Fruit fly (Drosophila melanogaster) whole organism, larva: ENCODE results near the gene CG31441.
A peak's percentile ranks its signal among the peaks of the same experiment; 100 is the strongest.

Experiments
- noc ChIP-seq: fragments of 200-800 bp; sonication (Bioruptor generic); optimal IDR thresholded peaks from 3 replicates; lab custom pipeline; 2019; ENCODE audit warnings: missing biosample characterization, mild to moderate bottlenecking, missing genetic modification characterization, moderate library complexity

Gene CG31441

dm6 chr3R:11236041-11236440, at the start of gene CG31441:
TSS of gene CG31441 (plus strand) at chr3R:11236286.
- no peak for TF ChIP-seq noc (tag; lab: Kevin White, UChicago)

- TF ChIP-seq noc (tag; lab: Kevin White, UChicago) = no peak
These were observed 40.3 kb upstream of the CG31441 start, which contains the start of gene CG18577 for dm6 chr3R:11195792-11196191. TSS of gene CG18577 (plus strand) at chr3R:11196092.

- peak; percentile 98 for TF ChIP-seq noc (tag; lab: Kevin White, UChicago)
These were observed 39.3 kb upstream of the CG31441 start for dm6 chr3R:11196648-11197388.

DNA sequence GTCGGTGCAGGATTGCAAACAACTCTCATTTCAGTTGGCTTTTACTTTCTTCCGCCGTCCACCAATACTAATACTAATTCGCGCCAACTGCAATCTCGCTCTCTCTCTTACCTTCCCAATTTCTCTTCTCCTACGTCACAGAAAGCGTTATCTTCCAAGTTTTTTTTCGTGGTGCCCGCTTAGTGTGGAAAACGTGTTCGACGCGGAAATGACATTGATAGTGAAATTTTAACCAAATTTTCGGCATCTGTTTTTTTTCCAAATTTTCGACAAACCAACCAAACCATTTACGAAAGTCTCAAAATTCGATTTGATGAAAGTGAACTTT, 38.7 kb upstream of the CG31441 start, which contains the start of gene cu:
TSS of gene cu (plus strand) at position 204 of the 328 bp plus-strand sequence.
- TF ChIP-seq noc (tag; lab: Kevin White, UChicago) = no peak

dm6 chr3R:11198062-11198472, 38.0 kb upstream of the CG31441 start:
- peak; percentile 34 for TF ChIP-seq noc (tag; lab: Kevin White, UChicago)

- TF ChIP-seq noc (tag; lab: Kevin White, UChicago) = peak; percentile 71
These were observed 36.8 kb upstream of the CG31441 start for dm6 chr3R:11199227-11199835.

DNA sequence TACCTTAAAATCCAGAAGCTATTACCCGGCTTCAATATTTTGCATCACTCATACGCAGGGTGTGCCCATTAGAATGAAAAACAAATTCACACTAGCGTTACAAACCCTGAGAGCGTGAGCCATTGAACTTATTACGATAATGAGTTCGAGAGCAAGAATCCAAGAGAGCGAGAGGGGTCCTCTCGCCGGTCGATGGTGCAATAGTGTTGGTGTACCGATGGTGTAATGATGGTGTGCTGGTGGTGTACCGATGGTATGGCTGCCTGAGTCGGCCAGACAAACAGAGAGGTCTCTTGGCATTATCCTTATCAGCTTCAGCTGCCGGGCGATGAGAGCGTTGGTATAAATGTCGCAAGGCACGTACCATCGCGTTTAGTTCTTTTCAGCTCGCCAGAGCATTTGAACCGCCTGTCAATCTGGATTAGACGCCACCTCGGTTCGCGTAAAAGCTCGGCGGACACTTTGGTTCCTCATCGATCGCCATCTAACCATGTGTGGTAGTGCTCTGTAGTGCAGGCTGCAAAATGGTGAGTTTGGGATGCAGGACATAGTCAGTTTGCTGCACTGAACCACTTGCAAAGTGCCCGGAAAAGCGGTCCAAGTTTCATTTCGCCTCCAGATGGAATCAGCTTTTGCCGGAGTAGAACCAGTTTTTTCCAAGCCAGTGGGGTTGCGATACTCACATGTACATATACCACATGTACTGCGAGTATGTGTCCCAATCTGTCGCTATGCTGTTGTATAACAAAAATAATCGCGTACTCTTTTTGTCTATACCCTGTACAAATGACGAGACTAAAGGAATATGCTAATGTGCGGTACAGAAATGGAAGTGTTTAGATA, 35.8 kb upstream of the CG31441 start:
- no peak for TF ChIP-seq noc (tag; lab: Kevin White, UChicago)

DNA sequence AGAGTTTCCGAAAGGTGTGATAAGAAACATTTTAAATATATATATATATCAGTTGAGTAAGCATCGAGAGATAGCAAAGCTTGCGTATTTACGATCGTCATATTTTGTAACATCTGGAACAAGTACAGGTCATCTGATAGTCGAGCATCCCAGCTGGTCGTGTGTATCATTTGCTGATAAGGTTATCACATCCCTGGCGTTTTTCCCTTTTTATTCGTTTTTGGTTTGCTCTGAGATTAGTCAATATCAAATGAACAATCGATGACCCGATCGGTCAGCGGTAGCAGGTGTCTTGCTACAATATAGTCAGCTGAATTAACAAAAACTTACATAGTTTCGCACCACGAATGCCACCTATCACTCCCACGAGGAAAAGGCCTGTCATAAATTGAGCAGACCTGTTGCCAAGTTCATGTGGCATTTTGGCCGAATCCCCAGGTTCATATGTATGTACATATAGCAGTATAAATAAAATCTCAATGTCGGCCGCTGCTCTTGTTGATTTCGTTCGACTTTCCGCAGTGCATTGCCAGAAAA, 35.1 kb upstream of the CG31441 start:
- peak; percentile 94 for TF ChIP-seq noc (tag; lab: Kevin White, UChicago)

DNA sequence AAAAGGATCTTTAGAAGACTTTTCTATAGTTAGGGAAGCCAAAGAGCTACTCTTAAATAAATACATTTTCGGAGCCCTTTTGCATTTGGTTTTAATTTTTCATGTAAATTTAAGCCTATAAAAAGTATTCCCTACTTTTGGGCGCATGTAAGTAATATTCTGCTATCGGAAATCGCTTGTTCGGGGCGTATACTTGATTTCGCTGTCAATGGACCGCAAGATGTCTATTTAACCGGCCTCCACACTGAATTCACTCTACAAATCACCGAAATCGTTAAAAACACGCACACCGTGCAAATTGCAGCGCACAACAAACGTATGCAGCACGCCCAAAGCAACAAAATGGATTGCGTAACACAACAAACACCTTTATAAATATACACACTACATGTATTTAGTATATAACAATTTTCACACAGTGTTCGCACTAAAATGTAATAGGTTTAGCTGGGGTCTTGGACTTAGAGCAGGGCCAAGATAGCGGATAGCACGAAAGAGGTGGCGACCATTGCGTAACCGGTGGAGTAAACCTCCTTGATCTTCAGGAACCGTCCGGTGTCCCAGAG, 27.2 kb upstream of the CG31441 start:
- TF ChIP-seq noc (tag; lab: Kevin White, UChicago) = no peak

DNA sequence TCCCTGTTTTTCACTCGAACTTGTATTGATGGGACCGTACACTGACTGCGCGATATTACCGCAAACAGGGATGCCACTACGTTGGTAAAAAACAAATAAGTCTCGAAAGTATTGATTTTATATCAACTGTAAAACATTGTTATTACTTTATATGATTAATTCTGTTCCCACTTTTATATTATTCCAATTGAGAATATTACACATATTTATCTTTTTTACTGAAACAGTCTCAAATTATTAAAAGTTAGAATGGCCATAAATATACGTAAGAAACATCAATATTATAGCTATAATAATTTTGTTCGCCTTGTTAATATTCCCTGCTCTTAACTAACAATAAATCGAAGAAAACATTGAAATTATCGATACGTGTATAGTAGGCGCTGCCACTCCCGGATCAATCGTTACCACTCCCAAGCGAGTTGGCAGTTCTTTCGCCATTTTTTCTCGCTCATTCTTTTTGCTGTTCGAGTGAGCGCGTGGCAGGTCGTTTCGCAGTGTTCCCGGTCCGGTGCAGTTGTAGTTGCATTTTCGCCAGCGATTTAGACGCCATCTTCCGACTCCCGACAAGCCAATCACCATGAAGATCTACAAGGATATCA, 26.2 kb upstream of the CG31441 start, which contains the start of the genes SdhC and Tctp:
TSS of gene SdhC (minus strand) at position 49 of the 602 bp plus-strand sequence.
TSS of gene Tctp (plus strand) at position 447 of the 602 bp plus-strand sequence.
- peak; percentile 63 for TF ChIP-seq noc (tag; lab: Kevin White, UChicago)

dm6 chr3R:11211291-11212061, 24.6 kb upstream of the CG31441 start:
- TF ChIP-seq noc (tag; lab: Kevin White, UChicago) = peak; percentile 68

DNA sequence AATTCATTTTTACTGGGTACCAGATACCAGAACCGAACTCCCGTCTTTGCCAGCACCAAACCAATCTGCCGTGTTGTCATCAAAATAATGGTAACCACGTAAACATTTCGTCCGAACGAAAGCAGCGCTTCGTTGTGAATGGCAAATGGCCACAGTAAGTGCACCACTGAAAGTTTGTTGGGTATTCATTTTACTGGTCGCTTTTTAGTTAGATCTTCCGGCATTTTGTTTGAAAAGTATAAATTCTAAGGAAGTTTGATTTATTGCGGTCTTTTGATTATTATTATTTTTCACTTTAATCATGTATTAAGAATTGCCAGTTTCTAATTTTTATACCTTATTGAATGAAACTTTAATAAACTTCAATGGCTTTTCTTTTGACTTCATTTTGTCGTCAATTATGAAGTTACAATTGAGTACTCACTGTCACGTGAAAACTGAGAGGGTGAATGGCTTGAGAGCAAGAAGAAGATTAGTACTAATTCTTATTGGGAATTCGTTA, 21.6 kb upstream of the CG31441 start, which contains the start of gene ZnT86D:
TSS of gene ZnT86D (minus strand) at position 91 of the 502 bp plus-strand sequence.
- TF ChIP-seq noc (tag; lab: Kevin White, UChicago) = peak; percentile 85

DNA sequence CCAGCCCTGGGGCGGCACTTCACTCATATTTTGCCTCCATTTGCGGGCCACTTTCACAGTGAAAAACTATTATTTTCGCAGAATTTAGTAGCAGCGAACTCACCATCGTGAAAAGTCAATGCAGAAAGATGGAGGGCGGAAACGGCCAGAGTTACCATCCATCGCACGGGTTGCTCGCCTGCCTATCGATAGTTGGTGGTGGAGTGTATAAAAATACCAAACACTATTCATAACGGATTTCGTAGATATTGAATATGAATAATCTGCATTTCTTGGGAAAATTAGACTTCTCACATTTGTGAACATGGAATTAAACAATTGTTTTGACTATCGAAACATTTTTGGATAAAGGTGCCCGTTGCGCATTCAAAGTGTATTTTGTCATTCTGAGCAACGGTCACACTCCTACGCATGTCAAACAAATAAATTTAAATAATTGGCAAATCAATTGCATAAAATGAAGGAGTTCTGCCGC, 19.9 kb upstream of the CG31441 start, which contains the start of the genes RpS25 and CG4820:
TSS of gene RpS25 (minus strand) at position 132 of the 475 bp plus-strand sequence.
TSS of gene CG4820 (plus strand) at position 380 of the 475 bp plus-strand sequence.
- TF ChIP-seq noc (tag; lab: Kevin White, UChicago) = peak; percentile 69
